Fruit fly (Drosophila melanogaster) whole organism, embryonic: ENCODE results near the gene CG17177.

Source experiments
- Abd-B ChIP-seq: fragments of 200-800 bp; sonication (Bioruptor generic); optimal IDR thresholded peaks from 2 replicates; lab custom pipeline; 2018; ENCODE audit warnings: missing biosample characterization, mild to moderate bottlenecking, missing genetic modification characterization, moderate library complexity
- Adf1 ChIP-seq: fragments of 200-800 bp; sonication (Bioruptor generic); IDR thresholded peaks from 2 replicates; pipeline ENCODE4 v1.3.6; 2022; ENCODE audit warnings: missing biosample characterization, missing genetic modification characterization
- Atf3 ChIP-seq: fragments of 200-800 bp; sonication (Bioruptor generic); optimal IDR thresholded peaks from 3 replicates; lab custom pipeline; 2016; ENCODE audit warnings: missing biosample characterization, missing genetic modification characterization
- Bdp1 ChIP-seq: fragments of 200-800 bp; sonication (Bioruptor generic); optimal IDR thresholded peaks from 3 replicates; lab custom pipeline; 2016; ENCODE audit warnings: missing biosample characterization, missing genetic modification characterization
- CG1024 ChIP-seq: fragments of 200-800 bp; sonication (Bioruptor generic); IDR thresholded peaks from 2 replicates; pipeline ENCODE4 v1.3.6; 2022; ENCODE audit warnings: missing biosample characterization, missing genetic modification characterization
- CG10543 ChIP-seq: fragments of 200-800 bp; sonication (Bioruptor generic); optimal IDR thresholded peaks from 3 replicates; lab custom pipeline; 2017; ENCODE audit warnings: missing biosample characterization, mild to moderate bottlenecking, missing genetic modification characterization, moderate library complexity
- CG11456 ChIP-seq: fragments of 200-800 bp; sonication (Bioruptor generic); IDR thresholded peaks from 3 replicates; pipeline ENCODE4 v1.3.6; 2022; ENCODE audit warnings: missing biosample characterization, missing genetic modification characterization
- CG11723 ChIP-seq: fragments of 200-800 bp; sonication (Bioruptor generic); optimal IDR thresholded peaks from 2 replicates; lab custom pipeline; 2017; ENCODE audit warnings: missing biosample characterization, mild to moderate bottlenecking, missing genetic modification characterization
- CG12769 ChIP-seq: fragments of 200-800 bp; sonication (Bioruptor generic); optimal IDR thresholded peaks from 2 replicates; lab custom pipeline; 2019; ENCODE audit warnings: missing biosample characterization, mild to moderate bottlenecking, missing genetic modification characterization, moderate library complexity
- CG14710 ChIP-seq: fragments of 200-800 bp; sonication (Bioruptor generic); optimal IDR thresholded peaks from 3 replicates; lab custom pipeline; 2019; ENCODE audit warnings: missing biosample characterization, mild to moderate bottlenecking, missing genetic modification characterization, moderate library complexity
- CG15269 ChIP-seq: fragments of 200-800 bp; sonication (Bioruptor generic); optimal IDR thresholded peaks from 2 replicates; lab custom pipeline; 2018; ENCODE audit warnings: missing biosample characterization, mild to moderate bottlenecking, missing genetic modification characterization, moderate library complexity
- CG15479 ChIP-seq: fragments of 200-800 bp; sonication (Bioruptor generic); optimal IDR thresholded peaks from 3 replicates; lab custom pipeline; 2019; ENCODE audit warnings: missing biosample characterization, mild to moderate bottlenecking, missing genetic modification characterization, moderate library complexity
- CG17361 ChIP-seq: fragments of 200-800 bp; sonication (Bioruptor generic); IDR thresholded peaks from 3 replicates; pipeline ENCODE4 v1.3.6; 2022; ENCODE audit warnings: missing biosample characterization, missing genetic modification characterization
- CG2202 ChIP-seq: fragments of 200-800 bp; sonication (Bioruptor generic); optimal IDR thresholded peaks from 2 replicates; lab custom pipeline; 2018; ENCODE audit warnings: missing biosample characterization, mild to moderate bottlenecking, missing genetic modification characterization
- CG30020 ChIP-seq: fragments of 200-800 bp; optimal IDR thresholded peaks from 2 replicates; lab custom pipeline; 2019; ENCODE audit warnings: missing biosample characterization, mild to moderate bottlenecking, missing genetic modification characterization, moderate library complexity
- CG3995 ChIP-seq: fragments of 200-800 bp; sonication (Bioruptor generic); optimal IDR thresholded peaks from 3 replicates; lab custom pipeline; 2016; ENCODE audit warnings: missing biosample characterization, missing genetic modification characterization
- CG42726 ChIP-seq: fragments of 200-800 bp; sonication (Bioruptor generic); IDR thresholded peaks from 2 replicates; pipeline ENCODE4 v1.3.6; 2022; ENCODE audit warnings: missing biosample characterization, missing genetic modification characterization; ENCODE audit not compliant: partially characterized antibody
- CG4360 ChIP-seq: fragments of 200-800 bp; sonication (Bioruptor generic); IDR thresholded peaks from 2 replicates; pipeline ENCODE4 v1.3.6; 2022; ENCODE audit warnings: missing biosample characterization, missing genetic modification characterization
- CG7372 ChIP-seq: fragments of 200-800 bp; sonication (Bioruptor generic); IDR thresholded peaks from 2 replicates; pipeline ENCODE4 v1.3.6; 2022; ENCODE audit warnings: missing biosample characterization, missing genetic modification characterization
- CTCF ChIP-seq: fragments of 200-800 bp; sonication (Bioruptor generic); optimal IDR thresholded peaks from 2 replicates; lab custom pipeline; 2017; ENCODE audit warnings: missing biosample characterization, mild to moderate bottlenecking, missing genetic modification characterization, moderate library complexity
- CoRest ChIP-seq: fragments of 200-800 bp; sonication (Bioruptor generic); optimal IDR thresholded peaks from 3 replicates; lab custom pipeline; 2018; ENCODE audit warnings: missing biosample characterization, mild to moderate bottlenecking, missing genetic modification characterization, moderate library complexity
- E2f2 ChIP-seq: fragments of 200-800 bp; sonication (Bioruptor generic); IDR thresholded peaks from 2 replicates; pipeline ENCODE4 v1.3.6; 2022; ENCODE audit warnings: missing biosample characterization, missing genetic modification characterization
- Ets97D ChIP-seq: fragments of 200-800 bp; sonication (Bioruptor generic); optimal IDR thresholded peaks from 3 replicates; lab custom pipeline; 2016; ENCODE audit warnings: missing biosample characterization, missing genetic modification characterization
- HLHmδ ChIP-seq: fragments of 200-800 bp; sonication (Bioruptor generic); optimal IDR thresholded peaks from 2 replicates; lab custom pipeline; 2018; ENCODE audit warnings: missing biosample characterization, mild to moderate bottlenecking, missing genetic modification characterization, moderate library complexity
- Hr39 ChIP-seq: fragments of >200 bp; optimal IDR thresholded peaks from 2 replicates; lab custom pipeline; 2017
- Meics ChIP-seq: fragments of 200-800 bp; sonication (Bioruptor generic); optimal IDR thresholded peaks from 2 replicates; lab custom pipeline; 2017; ENCODE audit warnings: missing biosample characterization, mild to moderate bottlenecking, missing genetic modification characterization
- Nf-YA ChIP-seq: fragments of 200-800 bp; sonication (Bioruptor generic); IDR thresholded peaks from 2 replicates; pipeline ENCODE4 v1.3.6; 2022; ENCODE audit warnings: missing biosample characterization, missing genetic modification characterization
- NfI ChIP-seq: fragments of 200-800 bp; sonication (Bioruptor generic); optimal IDR thresholded peaks from 3 replicates; lab custom pipeline; 2018; ENCODE audit warnings: missing biosample characterization, mild to moderate bottlenecking, missing genetic modification characterization, moderate library complexity
- Ptx1 ChIP-seq: fragments of 200-800 bp; sonication (Bioruptor generic); IDR thresholded peaks from 2 replicates; pipeline ENCODE4 v1.3.6; 2022; ENCODE audit warnings: missing biosample characterization, missing genetic modification characterization
- Ravus ChIP-seq: fragments of 200-800 bp; sonication (Bioruptor generic); IDR thresholded peaks from 2 replicates; pipeline ENCODE4 v1.3.6; 2022; ENCODE audit warnings: missing biosample characterization, missing genetic modification characterization
- caup ChIP-seq: fragments of 200-800 bp; sonication (Bioruptor generic); optimal IDR thresholded peaks from 3 replicates; lab custom pipeline; 2017; ENCODE audit warnings: missing biosample characterization, mild to moderate bottlenecking, missing genetic modification characterization, moderate library complexity; ENCODE audit not compliant: severe bottlenecking
- crp ChIP-seq, 2 experiments: fragments of 200-800 bp; sonication (Bioruptor generic); optimal IDR thresholded peaks; 2 replicates in 1 of 2; 3 replicates in 1 of 2; lab custom pipeline; 2017; ENCODE audit warnings: missing biosample characterization in 2 of 2, missing genetic modification characterization in 2 of 2, mild to moderate bottlenecking in 1 of 2, moderate library complexity in 1 of 2
- da ChIP-seq: fragments of 200-800 bp; sonication (Bioruptor generic); optimal IDR thresholded peaks from 2 replicates; lab custom pipeline; 2016; ENCODE audit warnings: missing biosample characterization, missing genetic modification characterization
- danr ChIP-seq: fragments of 200-800 bp; sonication (Bioruptor generic); IDR thresholded peaks from 2 replicates; pipeline ENCODE4 v1.3.6; 2022; ENCODE audit warnings: missing biosample characterization, missing genetic modification characterization
- dati ChIP-seq: fragments of 200-800 bp; sonication (Bioruptor generic); IDR thresholded peaks from 2 replicates; pipeline ENCODE4 v1.3.6; 2022; ENCODE audit warnings: missing biosample characterization, missing genetic modification characterization
- disco-r ChIP-seq: fragments of 200-800 bp; sonication (Bioruptor generic); optimal IDR thresholded peaks from 2 replicates; lab custom pipeline; 2016; ENCODE audit warnings: missing biosample characterization, missing genetic modification characterization
- dmrt99B ChIP-seq: fragments of 200-800 bp; sonication (Bioruptor generic); optimal IDR thresholded peaks from 2 replicates; lab custom pipeline; 2018; ENCODE audit warnings: missing biosample characterization, mild to moderate bottlenecking, missing genetic modification characterization, moderate library complexity
- ems ChIP-seq: fragments of 200-800 bp; sonication (Bioruptor generic); optimal IDR thresholded peaks from 3 replicates; lab custom pipeline; 2016; ENCODE audit warnings: missing biosample characterization, missing genetic modification characterization
- fd3F ChIP-seq: fragments of 200-800 bp; sonication (Bioruptor generic); optimal IDR thresholded peaks from 2 replicates; lab custom pipeline; 2018; ENCODE audit warnings: missing biosample characterization, mild to moderate bottlenecking, missing genetic modification characterization, moderate library complexity
- gce ChIP-seq: fragments of 200-800 bp; sonication (Bioruptor generic); IDR thresholded peaks from 3 replicates; pipeline ENCODE4 v1.3.6; 2022; ENCODE audit warnings: missing biosample characterization, missing genetic modification characterization
- gcm2 ChIP-seq: fragments of 200-800 bp; sonication (Bioruptor generic); optimal IDR thresholded peaks from 2 replicates; lab custom pipeline; 2016; ENCODE audit warnings: missing biosample characterization, missing genetic modification characterization
- lilli ChIP-seq: fragments of 200-800 bp; sonication (Bioruptor generic); optimal IDR thresholded peaks from 3 replicates; lab custom pipeline; 2016; ENCODE audit warnings: missing biosample characterization, missing genetic modification characterization
- p53 ChIP-seq: fragments of 200-800 bp; sonication (Bioruptor generic); optimal IDR thresholded peaks from 2 replicates; lab custom pipeline; 2016; ENCODE audit warnings: missing biosample characterization, missing genetic modification characterization
- pan ChIP-seq, 4 experiments: fragments of >200 bp in 3 of 4; fragments of 200-800 bp in 1 of 4; sonication (Bioruptor generic) in 1 of 4; optimal IDR thresholded peaks in 3 of 4; IDR thresholded peaks in 1 of 4; 2 replicates each; pipeline versions ENCODE4 v1.3.6 to Lab custom; 2017 to 2022; ENCODE audit warnings: missing biosample characterization in 2 of 4, missing genetic modification characterization in 2 of 4, mixed read lengths in 1 of 4
- row ChIP-seq: fragments of 200-800 bp; sonication (Bioruptor generic); IDR thresholded peaks from 3 replicates; pipeline ENCODE4 v1.3.6; 2022; ENCODE audit warnings: missing biosample characterization, missing genetic modification characterization
- seq ChIP-seq: fragments of 200-800 bp; sonication (Bioruptor generic); IDR thresholded peaks from 2 replicates; pipeline ENCODE4 v1.3.6; 2022; ENCODE audit warnings: missing biosample characterization, missing genetic modification characterization
- slbo ChIP-seq: fragments of 200-800 bp; sonication (Bioruptor generic); IDR thresholded peaks from 2 replicates; pipeline ENCODE4 v1.3.6; 2022; ENCODE audit warnings: missing biosample characterization, missing genetic modification characterization
- stwl ChIP-seq: fragments of 200-800 bp; sonication (Bioruptor generic); optimal IDR thresholded peaks from 3 replicates; lab custom pipeline; 2018; ENCODE audit warnings: missing biosample characterization, mild to moderate bottlenecking, missing genetic modification characterization, moderate library complexity
- vfl ChIP-seq: fragments of 200-800 bp; sonication (Bioruptor generic); optimal IDR thresholded peaks from 2 replicates; lab custom pipeline; 2016; ENCODE audit warnings: missing biosample characterization, missing genetic modification characterization
- z ChIP-seq: fragments of 200-800 bp; sonication (Bioruptor generic); IDR thresholded peaks from 3 replicates; pipeline ENCODE4 v1.3.6; 2022; ENCODE audit warnings: missing biosample characterization, missing genetic modification characterization

The CG17177 gene

dm6 chr3L:14678097-14678679 lies 23.3 kb downstream of the CG17177 start, which contains the start of gene CG4914 (continued):
- TF ChIP-seq Ptx1 (GFP tag; lab: Robert Waterston, UW) (peak; percentile 74), dmrt99B (tag; lab: Kevin White, UChicago) (peak; percentile 85), Abd-B (peak; percentile 82), CG30020 (peak; percentile 61), seq (no peak), p53 (GFP tag; lab: Kevin White, UChicago) (no peak), gce (GFP tag; lab: Robert Waterston, UW) (0 out of 3 replicates have a peak, but pooled peaks have one; percentile 38), vfl (GFP tag; lab: Kevin White, UChicago) (no peak), Ets97D (no peak), ems (GFP tag; lab: Kevin White, UChicago) (peak; percentile 14), disco-r (GFP tag; lab: Kevin White, UChicago) (no peak), Bdp1 (GFP tag; lab: Kevin White, UChicago) (no peak), Ravus (no peak), CG14710 (tag; lab: Kevin White, UChicago) (peak; percentile 87), CG15269 (tag; lab: Kevin White, UChicago) (peak; percentile 76), danr (no peak), crp (GFP tag; optimal IDR thresholded peaks at IDR 0.05; lab: Kevin White, UChicago) (peak in 1 of 2 experiments; percentile 5), CG1024 (GFP tag; lab: Robert Waterston, UW) (no peak), CG17361 (GFP tag; lab: Robert Waterston, UW) (peak; percentile 97), CG15479 (GFP tag; lab: Kevin White, UChicago) (no peak), stwl (tag; lab: Kevin White, UChicago) (no peak), dati (GFP tag; lab: Robert Waterston, UW) (no peak), CG10543 (no peak), CG11723 (GFP tag; lab: Kevin White, UChicago) (peak; percentile 62), slbo (GFP tag; lab: Robert Waterston, UW) (peak; percentile 54), CG3995 (GFP tag; lab: Kevin White, UChicago) (no peak), row (peak; percentile 66; the same call in 2 of the 3 replicates), Meics (peak; percentile 64), lilli (GFP tag; lab: Kevin White, UChicago) (peak; percentile 55), CG12769 (tag; lab: Kevin White, UChicago) (no peak), CG42726 (GFP tag; lab: Robert Waterston, UW) (no peak), Nf-YA (0 out of 2 replicates have a peak, but pooled peaks have one; percentile 32), CG4360 (GFP tag; lab: Robert Waterston, UW) (0 out of 2 replicates have a peak, but pooled peaks have one; percentile 27), z (0 out of 3 replicates have a peak, but pooled peaks have one; percentile 32), CG7372 (0 out of 2 replicates have a peak, but pooled peaks have one; percentile 22), CoRest (peak; percentile 88), CG11456 (no peak), Adf1 (GFP tag; lab: Robert Waterston, UW) (peak; percentile 77), fd3F (peak; percentile 51), CG2202 (tag; lab: Kevin White, UChicago) (peak; percentile 86), Atf3 (GFP tag; lab: Kevin White, UChicago) (no peak), Hr39 (lab: Kevin White, UChicago) (no peak), da (no peak), CTCF (GFP tag; lab: Kevin White, UChicago) (no peak), E2f2 (GFP tag; lab: Robert Waterston, UW) (no peak; the same call in 1 of the 2 replicates), NfI (GFP tag; lab: Kevin White, UChicago) (peak; percentile 55), pan (optimal IDR thresholded peaks at IDR 0.05; lab: Kevin White, UChicago) (no peak), pan (GFP tag; optimal IDR thresholded peaks at IDR 0.05 in 1 of 2, IDR thresholded peaks at IDR 0.05 in 1 of 2) (peak in 1 of 2 experiments; percentile 52), caup (GFP tag; lab: Kevin White, UChicago) (peak; percentile 31), HLHmδ (GFP tag; lab: Kevin White, UChicago) (no peak), gcm2 (peak; percentile 22)
